Worm (Caenorhabditis elegans): ENCODE results near the gene unc-39.

- TF ChIP-seq W03F9.2 (tag; optimal IDR thresholded peaks at IDR 0.05) (no peak), dao-5 (tag; optimal IDR thresholded peaks at IDR 0.05) (no peak), him-1 (tag; optimal IDR thresholded peaks at IDR 0.05) (no peak)
These were observed 23.3 kb downstream of the unc-39 start for ce11 chrV:14396123-14396669.
